Worm (Caenorhabditis elegans) whole organism, young adult: ENCODE data around the gene F43C11.7.

Source experiments
- B0035.1 ChIP-seq: sonication (generic microtip); optimal IDR thresholded peaks from 2 replicates; lab custom pipeline; 2016; ENCODE audit warnings: missing genetic modification characterization, mild to moderate bottlenecking, missing compliant biosample characterization, missing genotype, missing genetic modification reagents
- F37B4.10 ChIP-seq: fragments of 200-800 bp; sonication (Bioruptor generic); IDR thresholded peaks from 2 replicates; pipeline ENCODE4 v1.3.6; 2022; ENCODE audit warnings: missing genetic modification characterization, missing compliant biosample characterization
- F55B11.4 ChIP-seq: sonication (generic microtip); optimal IDR thresholded peaks from 2 replicates; lab custom pipeline; 2016; ENCODE audit warnings: missing compliant biosample characterization, missing genetic modification characterization, borderline replicate concordance; ENCODE audit not compliant: insufficient read depth
- F57A8.1 ChIP-seq: fragments of 200-800 bp; sonication (Bioruptor generic); optimal IDR thresholded peaks from 2 replicates; lab custom pipeline; 2018; ENCODE audit warnings: mild to moderate bottlenecking, missing genetic modification characterization, moderate library complexity, missing compliant biosample characterization
- Y95B8A.8 ChIP-seq: fragments of 200-800 bp; sonication (Bioruptor generic); IDR thresholded peaks from 2 replicates; pipeline ENCODE4 v1.3.6; 2022; ENCODE audit warnings: missing genetic modification reagents, missing genetic modification characterization, missing compliant biosample characterization
- ZK185.1 ChIP-seq: sonication (generic microtip); optimal IDR thresholded peaks from 2 replicates; lab custom pipeline; 2016; ENCODE audit warnings: mild to moderate bottlenecking, missing genetic modification characterization, missing compliant biosample characterization; ENCODE audit not compliant: poor library complexity, severe bottlenecking
- aptf-2 ChIP-seq: fragments of 200-800 bp; sonication (Bioruptor generic); conservative IDR thresholded peaks from 2 replicates; pipeline ENCODE4 v1.3.6; 2022; ENCODE audit warnings: missing genetic modification reagents, missing genetic modification characterization, missing compliant biosample characterization
- attf-5 ChIP-seq: fragments of 200-800 bp; sonication (Bioruptor generic); optimal IDR thresholded peaks from 2 replicates; lab custom pipeline; 2018; ENCODE audit warnings: mild to moderate bottlenecking, missing genetic modification characterization, missing compliant biosample characterization
- ccch-3 ChIP-seq: fragments of 200-800 bp; sonication (Bioruptor generic); optimal IDR thresholded peaks from 2 replicates; lab custom pipeline; 2018; ENCODE audit warnings: mild to moderate bottlenecking, missing genetic modification characterization, missing compliant biosample characterization
- ceh-40 ChIP-seq: fragments of 200-800 bp; sonication (Bioruptor generic); IDR thresholded peaks from 2 replicates; pipeline ENCODE4 v1.3.6; 2022; ENCODE audit warnings: missing genetic modification characterization, missing compliant biosample characterization
- ceh-79 ChIP-seq: sonication (generic microtip); optimal IDR thresholded peaks from 2 replicates; lab custom pipeline; 2017; ENCODE audit warnings: mild to moderate bottlenecking, missing genetic modification characterization, missing compliant biosample characterization
- die-1 ChIP-seq: sonication (generic microtip); optimal IDR thresholded peaks from 2 replicates; lab custom pipeline; 2016; ENCODE audit warnings: missing genotype, mild to moderate bottlenecking, missing genetic modification characterization, missing compliant biosample characterization
- efl-1 ChIP-seq: fragments of 150-350 bp; optimal IDR thresholded peaks from 2 replicates; lab custom pipeline; 2014; ENCODE audit warnings: missing biosample characterization, missing genetic modification reagents, missing genetic modification characterization
- egl-44 ChIP-seq: fragments of 200-800 bp; sonication (Bioruptor generic); IDR thresholded peaks from 2 replicates; pipeline ENCODE4 v1.3.6; 2022; ENCODE audit warnings: missing genetic modification reagents, missing genetic modification characterization, missing compliant biosample characterization
- ekl-4 ChIP-seq: fragments of 200-800 bp; sonication (Bioruptor generic); IDR thresholded peaks from 2 replicates; pipeline ENCODE4 v1.3.6; 2022; ENCODE audit warnings: missing genetic modification reagents, missing genetic modification characterization, missing compliant biosample characterization
- hlh-26 ChIP-seq: fragments of 200-800 bp; sonication (Bioruptor generic); conservative IDR thresholded peaks from 2 replicates; pipeline ENCODE4 v1.3.6; 2022; ENCODE audit warnings: missing genetic modification reagents, missing genetic modification characterization, missing compliant biosample characterization
- let-607 ChIP-seq, 2 experiments: fragments of 200-800 bp in 1 of 2; sonication (Bioruptor generic) in 1 of 2; sonication (generic microtip) in 1 of 2; optimal IDR thresholded peaks; 2 replicates each; lab custom pipeline; 2016 to 2018; ENCODE audit warnings: mild to moderate bottlenecking in 2 of 2, missing compliant biosample characterization in 2 of 2, missing genetic modification characterization in 2 of 2, moderate library complexity in 2 of 2, missing genotype in 1 of 2
- lin-40 ChIP-seq: sonication (generic microtip); optimal IDR thresholded peaks from 2 replicates; lab custom pipeline; 2016; ENCODE audit warnings: missing genetic modification characterization, mild to moderate bottlenecking, missing compliant biosample characterization, missing genotype, missing genetic modification reagents
- lin-54 ChIP-seq: fragments of 200-800 bp; sonication (Bioruptor generic); optimal IDR thresholded peaks from 2 replicates; lab custom pipeline; 2018; ENCODE audit warnings: mild to moderate bottlenecking, missing genetic modification characterization, missing compliant biosample characterization
- lir-1 ChIP-seq: fragments of 200-800 bp; sonication (Bioruptor generic); conservative IDR thresholded peaks from 2 replicates; pipeline ENCODE4 v1.3.6; 2022; ENCODE audit warnings: missing genetic modification reagents, missing genetic modification characterization, missing compliant biosample characterization
- lsl-1 ChIP-seq: fragments of 200-800 bp; sonication (Bioruptor generic); optimal IDR thresholded peaks from 2 replicates; lab custom pipeline; 2018; ENCODE audit warnings: mild to moderate bottlenecking, missing genetic modification characterization, moderate library complexity, missing compliant biosample characterization
- madf-10 ChIP-seq: sonication (generic microtip); optimal IDR thresholded peaks from 2 replicates; lab custom pipeline; 2016; ENCODE audit warnings: mild to moderate bottlenecking, missing genetic modification characterization, missing compliant biosample characterization
- madf-8 ChIP-seq: fragments of 200-800 bp; sonication (Bioruptor generic); conservative IDR thresholded peaks from 2 replicates; pipeline ENCODE4 v1.3.6; 2022; ENCODE audit warnings: missing genetic modification reagents, missing genetic modification characterization, missing compliant biosample characterization
- mcd-1 ChIP-seq: fragments of 200-800 bp; sonication (Bioruptor generic); IDR thresholded peaks from 2 replicates; pipeline ENCODE4 v1.3.6; 2022; ENCODE audit warnings: missing genetic modification reagents, missing genetic modification characterization, missing compliant biosample characterization
- mel-28 ChIP-seq: sonication (generic microtip); optimal IDR thresholded peaks from 2 replicates; lab custom pipeline; 2016; ENCODE audit warnings: borderline replicate concordance, mild to moderate bottlenecking, missing genetic modification characterization, missing compliant biosample characterization
- nfya-1 ChIP-seq: sonication (generic microtip); optimal IDR thresholded peaks from 2 replicates; lab custom pipeline; 2017; ENCODE audit warnings: antibody characterized with exemption, missing compliant biosample characterization, missing genetic modification characterization, borderline replicate concordance; ENCODE audit not compliant: insufficient read depth
- nfya-2 ChIP-seq: fragments of 200-800 bp; sonication (Bioruptor generic); IDR thresholded peaks from 2 replicates; pipeline ENCODE4 v1.3.6; 2022; ENCODE audit warnings: missing genetic modification reagents, missing genetic modification characterization, missing compliant biosample characterization
- nhr-179 ChIP-seq: sonication (generic microtip); optimal IDR thresholded peaks from 2 replicates; lab custom pipeline; 2016; ENCODE audit warnings: mild to moderate bottlenecking, missing genetic modification characterization, missing compliant biosample characterization
- pbrm-1 ChIP-seq: fragments of 200-800 bp; sonication (Bioruptor generic); IDR thresholded peaks from 2 replicates; pipeline ENCODE4 v1.3.6; 2022; ENCODE audit warnings: missing genetic modification reagents, missing genetic modification characterization, missing compliant biosample characterization
- pha-4 ChIP-seq: fragments of 150-350 bp; sonication (generic microtip); optimal IDR thresholded peaks from 2 replicates; lab custom pipeline; 2014; ENCODE audit warnings: missing biosample characterization, missing genetic modification reagents, missing genetic modification characterization
- rec-8 ChIP-seq, 2 experiments: sonication (generic microtip); optimal IDR thresholded peaks; 2 replicates each; lab custom pipeline; 2016; ENCODE audit warnings: mild to moderate bottlenecking in 2 of 2, missing genetic modification characterization in 2 of 2, missing genetic modification reagents in 2 of 2, missing genotype in 2 of 2, missing biosample characterization in 1 of 2, missing compliant biosample characterization in 1 of 2, moderate library complexity in 1 of 2
- snpc-4 ChIP-seq, 5 experiments: fragments of 150-350 bp in 1 of 5; sonication (generic microtip) in 4 of 5; optimal IDR thresholded peaks; 2 replicates each; lab custom pipeline; 2014 to 2018; ENCODE audit warnings: missing genetic modification characterization in 5 of 5, missing biosample characterization in 3 of 5, antibody characterized with exemption in 2 of 5, mild to moderate bottlenecking in 2 of 5, missing compliant biosample characterization in 2 of 5, missing genotype in 2 of 5, moderate library complexity in 2 of 5, missing genetic modification reagents in 1 of 5
- zfh-2 ChIP-seq: fragments of 200-800 bp; sonication (Bioruptor generic); conservative IDR thresholded peaks from 2 replicates; pipeline ENCODE4 v1.3.6; 2022; ENCODE audit warnings: missing genetic modification reagents, missing genetic modification characterization, missing compliant biosample characterization
- ztf-25 ChIP-seq: fragments of 200-800 bp; sonication (Bioruptor generic); IDR thresholded peaks from 2 replicates; pipeline ENCODE4 v1.3.6; 2022; ENCODE audit warnings: missing genetic modification reagents, missing genetic modification characterization, missing compliant biosample characterization

F43C11.7 gene

ce11 chrII:2363673-2364072, 28.0 kb downstream of the F43C11.7 start, which contains the start of gene F43C11.11:
F43C11.11 (minus strand) TSS chrII:2363773.
- TF ChIP-seq nfya-2 (GFP tag; lab: Robert Waterston, UW), result no peak
- TF ChIP-seq mel-28 (tag; lab: Kevin White, UChicago), result no peak
- TF ChIP-seq let-607 (tag; optimal IDR thresholded peaks at IDR 0.05; lab: Kevin White, UChicago), result no peak
- no peak for TF ChIP-seq pbrm-1 (GFP tag; lab: Robert Waterston, UW)
- TF ChIP-seq ccch-3 (GFP tag; lab: Kevin White, UChicago), result no peak
- no peak for TF ChIP-seq F57A8.1
- TF ChIP-seq madf-8 (GFP tag; lab: Robert Waterston, UW), result no peak
- TF ChIP-seq egl-44, result no peak
- no peak for TF ChIP-seq lsl-1 (GFP tag; lab: Kevin White, UChicago)
- no peak for TF ChIP-seq rec-8 (tag; optimal IDR thresholded peaks at IDR 0.05; lab: Kevin White, UChicago)
- no peak for TF ChIP-seq mcd-1 (GFP tag; lab: Robert Waterston, UW)
- no peak for TF ChIP-seq ekl-4 (GFP tag; lab: Robert Waterston, UW)
- no peak for TF ChIP-seq B0035.1
- no peak for TF ChIP-seq ZK185.1 (tag; lab: Kevin White, UChicago)
- no peak for TF ChIP-seq pha-4 (tag; lab: Kevin White, UChicago)
- TF ChIP-seq zfh-2, result no peak
- TF ChIP-seq snpc-4 (GFP tag; optimal IDR thresholded peaks at IDR 0.05; lab: Kevin White, UChicago), result no peak
- no peak for TF ChIP-seq snpc-4 (tag; optimal IDR thresholded peaks at IDR 0.05; lab: Kevin White, UChicago)
- no peak for TF ChIP-seq Y95B8A.8
- no peak for TF ChIP-seq aptf-2 (GFP tag; lab: Robert Waterston, UW)

- TF ChIP-seq lin-40 (tag; lab: Kevin White, UChicago) (no peak), B0035.1 (no peak), die-1 (no peak), lir-1 (GFP tag; lab: Robert Waterston, UW) (no peak), ekl-4 (GFP tag; lab: Robert Waterston, UW) (no peak), attf-5 (GFP tag; lab: Kevin White, UChicago) (no peak), F55B11.4 (tag; lab: Kevin White, UChicago) (no peak), madf-10 (no peak), zfh-2 (no peak), lin-54 (GFP tag; lab: Kevin White, UChicago) (no peak), nhr-179 (tag; lab: Kevin White, UChicago) (no peak), ceh-40 (no peak), efl-1 (GFP tag; lab: Kevin White, UChicago) (no peak), lsl-1 (GFP tag; lab: Kevin White, UChicago) (no peak), nfya-1 (tag; lab: Kevin White, UChicago) (no peak), hlh-26 (GFP tag; lab: Robert Waterston, UW) (no peak), F37B4.10 (no peak), ztf-25 (GFP tag; lab: Robert Waterston, UW) (no peak), ceh-79 (tag; lab: Kevin White, UChicago) (no peak)
- TF ChIP-seq, all 124 proteins: peak for 0
Observed at ce11 chrII:2366623-2367365, 31.1 kb downstream of the F43C11.7 start, which contains the start of the genes F43C11.12 and F16G10.5. F43C11.12 (minus strand) TSS chrII:2366723. F16G10.5 (plus strand) TSS chrII:2367315.
